Fruit fly (Drosophila melanogaster) Kc167 (cell line): ENCODE data around the gene Swip-1.

Experiments
- Myc ChIP-seq: fragments of >200 bp; optimal IDR thresholded peaks from 2 replicates; lab custom pipeline; 2017; ENCODE audit warnings: missing external identifiers
- Sin3A ChIP-seq: fragments of >200 bp; optimal IDR thresholded peaks from 2 replicates; lab custom pipeline; 2018; ENCODE audit warnings: missing external identifiers
- h ChIP-seq: fragments of >200 bp; optimal IDR thresholded peaks from 3 replicates; lab custom pipeline; 2018; ENCODE audit warnings: missing external identifiers
- insv ChIP-seq: fragments of >200 bp; optimal IDR thresholded peaks from 3 replicates; lab custom pipeline; 2018; ENCODE audit warnings: missing external identifiers
- psq ChIP-seq: fragments of >200 bp; optimal IDR thresholded peaks from 2 replicates; lab custom pipeline; 2017; ENCODE audit warnings: missing external identifiers
- ttk ChIP-seq: sonication (Bioruptor generic); optimal IDR thresholded peaks from 2 replicates; lab custom pipeline; 2017; ENCODE audit warnings: missing external identifiers

Swip-1 gene

dm6 chr2L:18987078-18987895 is at the start of gene Swip-1, which contains the start of gene EMC5:
Gene Swip-1, minus strand, starts transcription at chr2L:18987280.
Gene EMC5, plus strand, starts transcription at chr2L:18987707.
- TF ChIP-seq insv (lab: Kevin White, UChicago) (no peak), h (lab: Kevin White, UChicago) (no peak), Sin3A (lab: Kevin White, UChicago) (no peak), psq (lab: Kevin White, UChicago) (no peak), ttk (lab: Kevin White, UChicago) (no peak), Myc (lab: Kevin White, UChicago) (no peak)

- TF ChIP-seq insv (lab: Kevin White, UChicago) (no peak), Sin3A (lab: Kevin White, UChicago) (no peak), h (lab: Kevin White, UChicago) (no peak), Myc (lab: Kevin White, UChicago) (no peak), psq (lab: Kevin White, UChicago) (no peak), ttk (lab: Kevin White, UChicago) (no peak)
These were observed 49.1 kb upstream of the Swip-1 start for dm6 chr2L:19036105-19036714.

- TF ChIP-seq insv (lab: Kevin White, UChicago) (no peak), psq (lab: Kevin White, UChicago) (no peak), h (lab: Kevin White, UChicago) (no peak), Sin3A (lab: Kevin White, UChicago) (no peak), Myc (lab: Kevin White, UChicago) (no peak), ttk (lab: Kevin White, UChicago) (no peak)
These were observed 47.9 kb upstream of the Swip-1 start for dm6 chr2L:19035013-19035412.

dm6 chr2L:19034213-19034929 is 47.3 kb upstream of the Swip-1 start, which contains the start of the genes mib2 and CG31800:
Gene mib2, plus strand, starts transcription at chr2L:19034444.
Gene CG31800, minus strand, starts transcription at chr2L:19034576.
- TF ChIP-seq insv (lab: Kevin White, UChicago) (no peak), ttk (lab: Kevin White, UChicago) (no peak), h (lab: Kevin White, UChicago) (no peak), Myc (lab: Kevin White, UChicago) (no peak), psq (lab: Kevin White, UChicago) (no peak), Sin3A (lab: Kevin White, UChicago) (no peak)

dm6 chr2L:19033288-19033687 is 46.2 kb upstream of the Swip-1 start, which contains the start of gene hook:
Gene hook, minus strand, starts transcription at chr2L:19033498.
- no peak for TF ChIP-seq h (lab: Kevin White, UChicago)
- no peak for TF ChIP-seq insv (lab: Kevin White, UChicago)

- TF ChIP-seq h (lab: Kevin White, UChicago) (no peak), insv (lab: Kevin White, UChicago) (no peak), Sin3A (lab: Kevin White, UChicago) (no peak), psq (lab: Kevin White, UChicago) (no peak), ttk (lab: Kevin White, UChicago) (no peak), Myc (lab: Kevin White, UChicago) (no peak)
These were observed 40.3 kb upstream of the Swip-1 start, which contains the start of gene Sidpn for dm6 chr2L:19027246-19027886. Gene Sidpn, plus strand, starts transcription at chr2L:19027710.

- TF ChIP-seq Myc (lab: Kevin White, UChicago) (no peak), Sin3A (lab: Kevin White, UChicago) (no peak), ttk (lab: Kevin White, UChicago) (no peak), psq (lab: Kevin White, UChicago) (no peak), insv (lab: Kevin White, UChicago) (no peak), h (lab: Kevin White, UChicago) (no peak)
These were observed 39.6 kb upstream of the Swip-1 start for dm6 chr2L:19026491-19027197.

dm6 chr2L:19024744-19025059 is 37.6 kb upstream of the Swip-1 start:
- TF ChIP-seq Myc (lab: Kevin White, UChicago) (no peak), h (lab: Kevin White, UChicago) (no peak)

dm6 chr2L:19023972-19024743 is 37.1 kb upstream of the Swip-1 start:
- TF ChIP-seq ttk (lab: Kevin White, UChicago) (no peak), psq (lab: Kevin White, UChicago) (no peak), h (lab: Kevin White, UChicago) (no peak), Sin3A (lab: Kevin White, UChicago) (no peak), Myc (lab: Kevin White, UChicago) (no peak), insv (lab: Kevin White, UChicago) (no peak)

- TF ChIP-seq Sin3A (lab: Kevin White, UChicago) (no peak), psq (lab: Kevin White, UChicago) (no peak), insv (lab: Kevin White, UChicago) (no peak), ttk (lab: Kevin White, UChicago) (no peak), Myc (lab: Kevin White, UChicago) (no peak), h (lab: Kevin White, UChicago) (no peak)
These were observed 35.1 kb upstream of the Swip-1 start, which contains the start of gene CG15172 for dm6 chr2L:19022221-19022516. Gene CG15172, plus strand, starts transcription at chr2L:19022417.
